Worm (Caenorhabditis elegans) whole organism, L4 larva: ENCODE measurements around the gene col-90.

Experiments
- F10B5.3 ChIP-seq: sonication (generic microtip); optimal IDR thresholded peaks from 2 replicates; lab custom pipeline; 2016; ENCODE audit warnings: mild to moderate bottlenecking, missing genetic modification characterization, missing compliant biosample characterization
- F37D6.2 ChIP-seq: sonication (generic microtip); optimal IDR thresholded peaks from 2 replicates; lab custom pipeline; 2016; ENCODE audit warnings: mild to moderate bottlenecking, missing genetic modification characterization, missing compliant biosample characterization
- F44E2.7 ChIP-seq: fragments of 200-800 bp; sonication (Bioruptor generic); IDR thresholded peaks from 2 replicates; pipeline ENCODE4 v2.1.2; 2022; ENCODE audit warnings: missing genetic modification characterization, missing compliant biosample characterization
- F49E8.2 ChIP-seq: sonication (generic microtip); optimal IDR thresholded peaks from 2 replicates; lab custom pipeline; 2016; ENCODE audit warnings: missing compliant biosample characterization, mild to moderate bottlenecking, missing genetic modification characterization, borderline replicate concordance
- T20F7.1 ChIP-seq: fragments of 200-800 bp; sonication (Bioruptor generic); optimal IDR thresholded peaks from 2 replicates; lab custom pipeline; 2018; ENCODE audit warnings: mild to moderate bottlenecking, missing genetic modification characterization, missing compliant biosample characterization
- Y105C5A.15 ChIP-seq: fragments of 200-800 bp; sonication (Bioruptor generic); IDR thresholded peaks from 2 replicates; pipeline ENCODE4 v1.3.6; 2022; ENCODE audit warnings: missing genetic modification characterization, missing compliant biosample characterization
- Y48G9A.11 ChIP-seq: fragments of 200-800 bp; sonication (Bioruptor generic); IDR thresholded peaks from 2 replicates; pipeline ENCODE4 v1.3.6; 2022; ENCODE audit warnings: missing genetic modification reagents, missing genetic modification characterization, missing compliant biosample characterization
- Y5F2A.4 ChIP-seq: fragments of 200-800 bp; sonication (Bioruptor generic); optimal IDR thresholded peaks from 2 replicates; lab custom pipeline; 2018; ENCODE audit warnings: mild to moderate bottlenecking, missing genetic modification characterization, missing compliant biosample characterization
- Y75B8A.6 ChIP-seq: fragments of 200-800 bp; sonication (Bioruptor generic); IDR thresholded peaks from 2 replicates; pipeline ENCODE4 v1.3.6; 2022; ENCODE audit warnings: missing genetic modification reagents, missing genetic modification characterization, missing compliant biosample characterization
- ZK546.5 ChIP-seq, 2 experiments: sonication (generic microtip); optimal IDR thresholded peaks; 2 replicates each; lab custom pipeline; 2017; ENCODE audit warnings: missing biosample characterization in 2 of 2, missing genetic modification characterization in 2 of 2
- aha-1 ChIP-seq: fragments of 150-350 bp; peaks from one replicate; lab custom pipeline; 2014; ENCODE audit warnings: missing biosample characterization, missing genetic modification characterization
- arid-1 ChIP-seq: fragments of 200-800 bp; sonication (Bioruptor generic); conservative IDR thresholded peaks from 2 replicates; pipeline ENCODE4 v1.3.6; 2022; ENCODE audit warnings: missing genetic modification reagents, missing genetic modification characterization, missing compliant biosample characterization
- attf-4 ChIP-seq: sonication (generic microtip); optimal IDR thresholded peaks from 3 replicates; lab custom pipeline; 2017; ENCODE audit warnings: missing biosample characterization, missing genetic modification characterization
- ceh-82 ChIP-seq: sonication (generic microtip); optimal IDR thresholded peaks from 2 replicates; lab custom pipeline; 2017; ENCODE audit warnings: missing biosample characterization, missing genetic modification characterization
- ces-1 ChIP-seq: fragments of 150-350 bp; sonication (generic microtip); optimal IDR thresholded peaks from 4 replicates; lab custom pipeline; 2014; ENCODE audit warnings: missing biosample characterization, missing genetic modification reagents, missing genetic modification characterization
- daf-8 ChIP-seq: fragments of 200-800 bp; sonication (Bioruptor generic); IDR thresholded peaks from 2 replicates; pipeline ENCODE4 v1.3.6; 2022; ENCODE audit warnings: missing genetic modification characterization, missing compliant biosample characterization
- dmd-6 ChIP-seq: fragments of 200-800 bp; sonication (Bioruptor generic); IDR thresholded peaks from 2 replicates; pipeline ENCODE4 v1.3.6; 2022; ENCODE audit warnings: missing genetic modification reagents, missing genetic modification characterization, missing compliant biosample characterization
- dmd-8 ChIP-seq: fragments of 200-800 bp; sonication (Bioruptor generic); IDR thresholded peaks from 2 replicates; pipeline ENCODE4 v1.3.6; 2022; ENCODE audit warnings: missing genetic modification characterization, missing compliant biosample characterization
- egl-43 ChIP-seq: fragments of 200-800 bp; sonication (Bioruptor generic); IDR thresholded peaks from 2 replicates; pipeline ENCODE4 v1.3.6; 2022; ENCODE audit warnings: missing genetic modification reagents, missing genetic modification characterization, missing compliant biosample characterization
- gei-8 ChIP-seq: fragments of 200-800 bp; sonication (Bioruptor generic); optimal IDR thresholded peaks from 2 replicates; lab custom pipeline; 2018; ENCODE audit warnings: mild to moderate bottlenecking, missing genetic modification characterization, missing compliant biosample characterization
- lim-7 ChIP-seq: fragments of 200-800 bp; sonication (Bioruptor generic); IDR thresholded peaks from 2 replicates; pipeline ENCODE4 v1.3.6; 2022; ENCODE audit warnings: missing genetic modification characterization, missing compliant biosample characterization
- lin-29 ChIP-seq: fragments of 200-800 bp; sonication (Bioruptor generic); IDR thresholded peaks from 2 replicates; pipeline ENCODE4 v1.3.6; 2022; ENCODE audit warnings: missing genetic modification reagents, missing genetic modification characterization, missing compliant biosample characterization
- lin-39 ChIP-seq: fragments of 150-350 bp; optimal IDR thresholded peaks from 2 replicates; lab custom pipeline; 2014; ENCODE audit warnings: missing biosample characterization, missing genetic modification reagents, missing genetic modification characterization
- lir-3 ChIP-seq: sonication (generic microtip); optimal IDR thresholded peaks from 2 replicates; lab custom pipeline; 2016; ENCODE audit warnings: mild to moderate bottlenecking, missing genetic modification characterization, missing compliant biosample characterization
- lsy-2 ChIP-seq, 2 experiments: fragments of 150-350 bp in 1 of 2; sonication (generic microtip) in 1 of 2; optimal IDR thresholded peaks; 2 replicates each; lab custom pipeline; 2014 to 2017; ENCODE audit warnings: missing biosample characterization in 2 of 2, missing genetic modification characterization in 2 of 2
- madf-5 ChIP-seq, 2 experiments: fragments of 200-800 bp; sonication (Bioruptor generic); IDR thresholded peaks; 2 replicates each; pipeline ENCODE4 v1.3.6; 2022; ENCODE audit warnings: missing compliant biosample characterization in 2 of 2, missing genetic modification characterization in 2 of 2
- mep-1 ChIP-seq: fragments of 150-350 bp; sonication (generic microtip); optimal IDR thresholded peaks from 3 replicates; lab custom pipeline; 2014; ENCODE audit warnings: missing biosample characterization, missing genetic modification characterization
- mxl-2 ChIP-seq: fragments of 200-800 bp; sonication (Bioruptor generic); conservative IDR thresholded peaks from 2 replicates; pipeline ENCODE4 v1.3.6; 2022; ENCODE audit warnings: missing genetic modification reagents, missing genetic modification characterization, missing compliant biosample characterization
- mxl-3 ChIP-seq: fragments of 200-800 bp; sonication (Bioruptor generic); optimal IDR thresholded peaks from 2 replicates; lab custom pipeline; 2018; ENCODE audit warnings: mild to moderate bottlenecking, missing genetic modification characterization, missing compliant biosample characterization
- nhr-10 ChIP-seq: fragments of 150-350 bp; optimal IDR thresholded peaks from 2 replicates; lab custom pipeline; 2014; ENCODE audit warnings: missing biosample characterization, missing genetic modification characterization
- nhr-102 ChIP-seq: sonication (generic microtip); optimal IDR thresholded peaks from 2 replicates; lab custom pipeline; 2016; ENCODE audit warnings: mild to moderate bottlenecking, missing genetic modification characterization, moderate library complexity, missing compliant biosample characterization
- nhr-48 ChIP-seq: sonication (generic microtip); optimal IDR thresholded peaks from 2 replicates; lab custom pipeline; 2016; ENCODE audit warnings: mild to moderate bottlenecking, missing genetic modification characterization, missing compliant biosample characterization
- nhr-6 ChIP-seq: fragments of 150-350 bp; optimal IDR thresholded peaks from 2 replicates; lab custom pipeline; 2014; ENCODE audit warnings: missing biosample characterization, missing genetic modification characterization
- nhr-77 ChIP-seq: fragments of 150-350 bp; optimal IDR thresholded peaks from 2 replicates; lab custom pipeline; 2014; ENCODE audit warnings: missing biosample characterization, missing genetic modification characterization
- pha-4 ChIP-seq, 2 experiments: fragments of 150-350 bp in 1 of 2; fragments of 200-800 bp in 1 of 2; sonication (Bioruptor generic) in 1 of 2; IDR thresholded peaks in 1 of 2; optimal IDR thresholded peaks in 1 of 2; 2 replicates each; pipeline versions ENCODE4 v1.3.6 to Lab custom; 2014 to 2022; ENCODE audit warnings: missing genetic modification characterization in 2 of 2, missing genetic modification reagents in 2 of 2, missing biosample characterization in 1 of 2, missing compliant biosample characterization in 1 of 2
- pqm-1 ChIP-seq: sonication (generic microtip); optimal IDR thresholded peaks from 2 replicates; lab custom pipeline; 2017; ENCODE audit warnings: missing biosample characterization, missing genetic modification characterization
- saeg-2 ChIP-seq: fragments of 200-800 bp; sonication (Bioruptor generic); IDR thresholded peaks from 2 replicates; pipeline ENCODE4 v1.3.6; 2022; ENCODE audit warnings: missing genetic modification reagents, missing genetic modification characterization, missing compliant biosample characterization
- set-16 ChIP-seq: fragments of 200-800 bp; sonication (Bioruptor generic); IDR thresholded peaks from 2 replicates; pipeline ENCODE4 v1.3.6; 2022; ENCODE audit warnings: missing genetic modification reagents, missing genetic modification characterization, missing compliant biosample characterization
- snpc-1.2 ChIP-seq: fragments of 200-800 bp; sonication (Bioruptor generic); IDR thresholded peaks from 2 replicates; pipeline ENCODE4 v1.3.6; 2022; ENCODE audit warnings: missing genetic modification reagents, missing genetic modification characterization, missing compliant biosample characterization
- tag-97 ChIP-seq: fragments of 200-800 bp; sonication (Bioruptor generic); IDR thresholded peaks from 2 replicates; pipeline ENCODE4 v1.3.6; 2022; ENCODE audit warnings: missing genetic modification characterization, missing compliant biosample characterization
- tra-1 ChIP-seq: fragments of 200-800 bp; sonication (Bioruptor generic); IDR thresholded peaks from 2 replicates; pipeline ENCODE4 v1.3.6; 2022; ENCODE audit warnings: missing genetic modification reagents, missing genetic modification characterization, missing compliant biosample characterization
- unc-62 ChIP-seq, 3 experiments: fragments of 150-350 bp in 1 of 3; sonication (generic microtip); optimal IDR thresholded peaks in 2 of 3; peaks in 1 of 3; 1 replicate in 1 of 3; 2 replicates in 2 of 3; lab custom pipeline; 2014 to 2017; ENCODE audit warnings: missing biosample characterization in 3 of 3, missing genetic modification characterization in 3 of 3, missing genetic modification reagents in 3 of 3, missing genotype in 1 of 3
- vab-7 ChIP-seq: fragments of 200-800 bp; sonication (Bioruptor generic); IDR thresholded peaks from 2 replicates; pipeline ENCODE4 v1.3.6; 2022; ENCODE audit warnings: missing genetic modification reagents, missing genetic modification characterization, missing compliant biosample characterization
- zfp-2 ChIP-seq: sonication (generic microtip); optimal IDR thresholded peaks from 2 replicates; lab custom pipeline; 2016; ENCODE audit warnings: mild to moderate bottlenecking, missing genetic modification characterization, missing compliant biosample characterization
- zfp-3 ChIP-seq: fragments of 200-800 bp; sonication (Bioruptor generic); conservative IDR thresholded peaks from 2 replicates; pipeline ENCODE4 v1.3.6; 2022; ENCODE audit warnings: missing genetic modification reagents, missing genetic modification characterization, missing compliant biosample characterization
- zip-2 ChIP-seq: fragments of 150-350 bp; optimal IDR thresholded peaks from 2 replicates; lab custom pipeline; 2014; ENCODE audit warnings: missing biosample characterization, missing genetic modification characterization

The col-90 gene

ce11 chrIII:7977224-7977623 is 28.6 kb downstream of the col-90 start (continued):
- TF ChIP-seq tra-1 (GFP tag; lab: Robert Waterston, UW) (no peak), nhr-102 (peak; percentile 71), Y105C5A.15 (GFP tag; lab: Robert Waterston, UW) (no peak), saeg-2 (GFP tag; lab: Robert Waterston, UW) (0 out of 2 replicates have a peak, but pooled peaks have one; percentile 19), lir-3 (tag; lab: Kevin White, UChicago) (no peak), Y75B8A.6 (GFP tag; lab: Robert Waterston, UW) (0 out of 2 replicates have a peak, but pooled peaks have one; percentile 53), nhr-77 (peak; percentile 24), F10B5.3 (tag; lab: Kevin White, UChicago) (no peak), mxl-3 (no peak), T20F7.1 (GFP tag; lab: Kevin White, UChicago) (no peak), lsy-2 (tag; optimal IDR thresholded peaks at IDR 0.05; lab: Kevin White, UChicago) (peak; percentile 25 to 63), egl-43 (GFP tag; lab: Robert Waterston, UW) (peak; percentile 51; the same call in 1 of the 2 replicates), nhr-6 (tag; lab: Kevin White, UChicago) (no peak)

DNA sequence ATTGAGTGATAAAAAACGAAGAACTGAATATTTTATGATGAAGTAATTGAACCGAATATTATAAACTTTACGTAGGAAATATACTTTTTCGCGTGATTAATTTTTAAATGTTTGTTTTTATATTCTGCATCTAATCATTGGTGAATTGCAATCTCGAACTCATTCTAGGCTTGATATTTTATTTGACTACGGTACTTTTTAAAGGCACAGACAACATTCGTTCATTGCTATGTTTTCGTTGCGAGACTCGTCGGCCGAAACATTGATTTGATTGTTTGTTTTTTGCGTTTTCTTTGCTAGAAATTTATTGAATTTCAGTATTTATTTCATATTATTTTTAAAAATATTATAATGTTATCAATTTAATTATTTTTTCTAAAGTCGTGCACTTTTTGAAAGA is 29.1 kb downstream of the col-90 start, which contains the start of gene C06G4.4:
Gene C06G4.4, minus strand, starts transcription at position 36 of the 400 bp plus-strand sequence.
- TF ChIP-seq ceh-82 (tag; lab: Kevin White, UChicago) (no peak), lir-3 (tag; lab: Kevin White, UChicago) (no peak), zfp-3 (no peak), nhr-10 (tag; lab: Kevin White, UChicago) (no peak), ZK546.5 (tag; optimal IDR thresholded peaks at IDR 0.05; lab: Kevin White, UChicago) (no peak), attf-4 (no peak), lin-39 (tag; lab: Kevin White, UChicago) (no peak), aha-1 (tag; lab: Kevin White, UChicago) (no peak), Y105C5A.15 (GFP tag; lab: Robert Waterston, UW) (no peak), ces-1 (no peak)
- TF ChIP-seq, all 104 proteins: peak for 0

- TF ChIP-seq set-16 (GFP tag; lab: Robert Waterston, UW) (no peak), unc-62 (GFP tag; optimal IDR thresholded peaks at IDR 0.05 in 1 of 2; lab: Kevin White, UChicago) (peak in 1 of 2 experiments; percentile 57), unc-62 (tag; optimal IDR thresholded peaks at IDR 0.05; lab: Kevin White, UChicago) (no peak), lim-7 (GFP tag; lab: Robert Waterston, UW) (peak; percentile 57; the same call in 1 of the 2 replicates), gei-8 (GFP tag; lab: Kevin White, UChicago) (peak; percentile 24), ces-1 (no peak), Y105C5A.15 (GFP tag; lab: Robert Waterston, UW) (no peak), nhr-48 (tag; lab: Kevin White, UChicago) (no peak), F37D6.2 (no peak), Y48G9A.11 (no peak), F49E8.2 (tag; lab: Kevin White, UChicago) (no peak), tra-1 (GFP tag; lab: Robert Waterston, UW) (no peak), mxl-2 (GFP tag; lab: Robert Waterston, UW) (no peak), mep-1 (tag; lab: Kevin White, UChicago) (no peak), Y5F2A.4 (GFP tag; lab: Kevin White, UChicago) (no peak), snpc-1.2 (GFP tag; lab: Robert Waterston, UW) (no peak), zip-2 (tag; lab: Kevin White, UChicago) (no peak), dmd-8 (GFP tag; lab: Robert Waterston, UW) (0 out of 2 replicates have a peak, but pooled peaks have one; percentile 38), pha-4 (GFP tag; IDR thresholded peaks at IDR 0.05; lab: Robert Waterston, UW) (peak; percentile 31; the same call in 1 of the 2 replicates), pha-4 (tag; optimal IDR thresholded peaks at IDR 0.05; lab: Kevin White, UChicago) (no peak), lir-3 (tag; lab: Kevin White, UChicago) (no peak), zfp-2 (tag; lab: Kevin White, UChicago) (no peak), ceh-82 (tag; lab: Kevin White, UChicago) (no peak), egl-43 (GFP tag; lab: Robert Waterston, UW) (0 out of 2 replicates have a peak, but pooled peaks have one; percentile 60), arid-1 (GFP tag; lab: Robert Waterston, UW) (0 out of 2 replicates have a peak, but pooled peaks have one; percentile 13), lin-29 (GFP tag; lab: Robert Waterston, UW) (no peak), daf-8 (GFP tag; lab: Robert Waterston, UW) (no peak), pqm-1 (tag; lab: Kevin White, UChicago) (no peak), dmd-6 (GFP tag; lab: Robert Waterston, UW) (0 out of 2 replicates have a peak, but pooled peaks have one; percentile 15), madf-5 (GFP tag; IDR thresholded peaks at IDR 0.05; lab: Robert Waterston, UW) (no peak), F44E2.7 (GFP tag; lab: Robert Waterston, UW) (0 out of 2 replicates have a peak, but pooled peaks have one; percentile 45), vab-7 (0 out of 2 replicates have a peak, but pooled peaks have one; percentile 48), tag-97 (GFP tag; lab: Robert Waterston, UW) (no peak)
Observed at ce11 chrIII:7978289-7978688, 29.7 kb downstream of the col-90 start.
